Fruit fly (Drosophila melanogaster): ENCODE data around the gene Ski6.

Gene Ski6

DNA sequence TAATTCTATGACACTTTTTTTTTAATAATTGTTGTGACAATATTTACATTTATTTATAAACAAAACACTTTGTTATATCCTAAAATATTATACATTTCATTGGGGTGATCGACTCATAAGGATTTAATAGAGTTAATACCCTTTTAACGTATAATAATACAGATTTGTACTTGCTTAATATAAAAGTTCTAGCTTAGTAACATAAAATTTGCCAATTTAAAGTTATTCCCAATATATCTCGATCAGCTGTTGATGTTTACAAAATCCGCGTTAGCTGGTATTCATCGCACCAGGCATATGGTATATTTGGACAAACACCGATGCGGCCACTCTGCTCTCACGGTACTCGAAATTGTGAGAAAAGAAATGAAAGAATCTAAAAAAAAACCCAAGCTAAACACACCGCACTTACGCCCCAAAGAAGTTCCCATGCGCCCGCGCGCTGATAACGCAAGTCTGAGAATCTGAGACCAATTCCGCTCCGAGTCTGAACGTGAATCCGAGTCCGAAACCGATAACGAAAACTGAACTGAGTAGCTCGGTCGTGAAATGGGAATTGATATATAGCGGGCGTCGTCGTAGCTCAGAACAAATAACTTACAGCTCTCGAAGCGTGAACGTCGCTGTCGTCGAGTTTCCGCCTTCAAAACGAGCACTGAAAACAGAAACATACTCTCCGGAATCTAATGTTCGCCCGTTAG, 18.6 kb downstream of the Ski6 start, which contains the start of gene Pect (continued):
- no peak for TF ChIP-seq fd64A (GFP tag; optimal IDR thresholded peaks at IDR 0.05)
- no peak for TF ChIP-seq sim (GFP tag; IDR thresholded peaks at IDR 0.05)
- peak; percentile 63 for TF ChIP-seq Scr (GFP tag; IDR thresholded peaks at IDR 0.05; ENCODE audit: partially characterized antibody)
- no peak for TF ChIP-seq mld (GFP tag; IDR thresholded peaks at IDR 0.05; ENCODE audit: partially characterized antibody)
- peak; percentile 37; the same call in 2 of the 3 replicates for TF ChIP-seq tgo (GFP tag; IDR thresholded peaks at IDR 0.05)
- TF ChIP-seq Jarid2 (GFP tag; optimal IDR thresholded peaks at IDR 0.05): peak; percentile 65
- no peak for TF ChIP-seq CG16779 (GFP tag; IDR thresholded peaks at IDR 0.05)
- TF ChIP-seq HmgZ (tag; optimal IDR thresholded peaks at IDR 0.05): peak; percentile 62
- no peak for TF ChIP-seq Fer3 (tag; optimal IDR thresholded peaks at IDR 0.05)
- no peak for TF ChIP-seq CG14965 (GFP tag; optimal IDR thresholded peaks at IDR 0.05; ENCODE audit: borderline replicate concordance)
- TF ChIP-seq CG14014 (GFP tag; IDR thresholded peaks at IDR 0.05): peak; percentile 19; the same call in 1 of the 2 replicates
- TF ChIP-seq CG4707 (GFP tag; optimal IDR thresholded peaks at IDR 0.05): peak; percentile 44
- no peak for TF ChIP-seq CG6272 (GFP tag; IDR thresholded peaks at IDR 0.05)
- peak; percentile 79 for TF ChIP-seq Med (GFP tag)
- peak; percentile 19 for TF ChIP-seq CG18476 (GFP tag; optimal IDR thresholded peaks at IDR 0.05)
- TF ChIP-seq CG1792 (GFP tag; optimal IDR thresholded peaks at IDR 0.05): no peak
- TF ChIP-seq hth (optimal IDR thresholded peaks at IDR 0.05): no peak
- TF ChIP-seq Rx (GFP tag; IDR thresholded peaks at IDR 0.05): no peak
- no peak for TF ChIP-seq Hr39 (optimal IDR thresholded peaks at IDR 0.05)
- TF ChIP-seq lilli (GFP tag; optimal IDR thresholded peaks at IDR 0.05): no peak
- TF ChIP-seq gsb (GFP tag; IDR thresholded peaks at IDR 0.05): no peak
- no peak for TF ChIP-seq CG3065 (GFP tag; optimal IDR thresholded peaks at IDR 0.05)
- TF ChIP-seq Dek (tag; optimal IDR thresholded peaks at IDR 0.05): peak; percentile 58
- no peak for TF ChIP-seq CG31388 (GFP tag; optimal IDR thresholded peaks at IDR 0.05)
- no peak for TF ChIP-seq Camta (GFP tag; optimal IDR thresholded peaks at IDR 0.05)
- TF ChIP-seq CG8089 (GFP tag; optimal IDR thresholded peaks at IDR 0.05): no peak
- TF ChIP-seq Fer1 (GFP tag; optimal IDR thresholded peaks at IDR 0.05): peak; percentile 66
- peak; percentile 5 for TF ChIP-seq CG17385 (GFP tag; optimal IDR thresholded peaks at IDR 0.05)
- TF ChIP-seq zfh1 (GFP tag; IDR thresholded peaks at IDR 0.05): no peak
- TF ChIP-seq ftz-f1 (GFP tag; optimal IDR thresholded peaks at IDR 0.05): peak; percentile 4
- peak; percentile 31 for TF ChIP-seq pros (GFP tag; optimal IDR thresholded peaks at IDR 0.05)
- peak; percentile 60; the same call in 1 of the 2 replicates for TF ChIP-seq CG32532 (GFP tag; IDR thresholded peaks at IDR 0.05)
- TF ChIP-seq CG17612 (GFP tag; IDR thresholded peaks at IDR 0.05): no peak
- TF ChIP-seq amos (GFP tag; IDR thresholded peaks at IDR 0.05; ENCODE audit: partially characterized antibody): peak; percentile 64
- TF ChIP-seq dati (GFP tag; IDR thresholded peaks at IDR 0.05): no peak
- TF ChIP-seq CG11560 (tag; IDR thresholded peaks at IDR 0.05): no peak
- peak; percentile 19 for TF ChIP-seq Sin3A (optimal IDR thresholded peaks at IDR 0.05)
- TF ChIP-seq Ptx1 (GFP tag; IDR thresholded peaks at IDR 0.05): peak; percentile 60
- TF ChIP-seq Ssrp (tag; optimal IDR thresholded peaks at IDR 0.05): peak; percentile 46
- no peak for TF ChIP-seq CG2712 (tag; optimal IDR thresholded peaks at IDR 0.05)
- TF ChIP-seq CG13287 (GFP tag; IDR thresholded peaks at IDR 0.05; ENCODE audit: partially characterized antibody): peak; percentile 63
- 0 out of 2 replicates have a peak, but pooled peaks have one; percentile 35 for TF ChIP-seq sna (GFP tag; IDR thresholded peaks at IDR 0.05; ENCODE audit: partially characterized antibody)
- no peak for TF ChIP-seq CG1603 (tag; optimal IDR thresholded peaks at IDR 0.05)
- TF ChIP-seq CG33557 (GFP tag; optimal IDR thresholded peaks at IDR 0.05): no peak
- peak; percentile 14 for TF ChIP-seq CG17829 (tag; optimal IDR thresholded peaks at IDR 0.05)
- TF ChIP-seq knrl (GFP tag; IDR thresholded peaks at IDR 0.05; ENCODE audit: partially characterized antibody): 0 out of 3 replicates have a peak, but pooled peaks have one; percentile 43
- TF ChIP-seq CG30403 (GFP tag; optimal IDR thresholded peaks at IDR 0.05): peak; percentile 26
- TF ChIP-seq CG16815 (GFP tag; optimal IDR thresholded peaks at IDR 0.05): no peak
- TF ChIP-seq Dp (GFP tag; optimal IDR thresholded peaks at IDR 0.05): peak; percentile 10
- no peak for TF ChIP-seq lmd (GFP tag; IDR thresholded peaks at IDR 0.05)

All from whole organism, embryonic.